Worm (Caenorhabditis elegans): ENCODE measurements around the gene F53F1.3.

F53F1.3 gene

ce11 chrV:13453334-13453733, 45.3 kb downstream of the F53F1.3 start, which contains the start of gene lurp-2:
Gene lurp-2, plus strand, starts transcription at chrV:13453634.
- no peak for TF ChIP-seq C04F5.9 (tag; optimal IDR thresholded peaks at IDR 0.05)

- TF ChIP-seq nhr-90 (tag; optimal IDR thresholded peaks at IDR 0.05; ENCODE audit: poor library complexity) (no peak), elt-2 (tag; optimal IDR thresholded peaks at IDR 0.05) (no peak), dsc-1 (tag; optimal IDR thresholded peaks at IDR 0.05) (no peak), tbx-2 (tag; optimal IDR thresholded peaks at IDR 0.05) (no peak), fos-1 (tag; optimal IDR thresholded peaks at IDR 0.05) (no peak), lin-35 (GFP tag; optimal IDR thresholded peaks at IDR 0.05) (no peak), mdl-1 (tag; optimal IDR thresholded peaks at IDR 0.05) (no peak), hpl-2 (GFP tag; optimal IDR thresholded peaks at IDR 0.05) (no peak), isw-1 (GFP tag; IDR thresholded peaks at IDR 0.05) (no peak), C16A3.4 (tag; optimal IDR thresholded peaks at IDR 0.05) (no peak), ceh-88 (GFP tag; IDR thresholded peaks at IDR 0.05) (no peak), nhr-28 (tag; optimal IDR thresholded peaks at IDR 0.05) (no peak), unc-98 (GFP tag; IDR thresholded peaks at IDR 0.05) (no peak), unc-130 (tag; optimal IDR thresholded peaks at IDR 0.05) (no peak), nhr-84 (tag; optimal IDR thresholded peaks at IDR 0.05) (no peak)
Measured at ce11 chrV:13455448-13455847, 47.4 kb downstream of the F53F1.3 start, which contains the start of gene lurp-3. Gene lurp-3, plus strand, starts transcription at chrV:13455748.

ce11 chrV:13457858-13458257, 49.8 kb downstream of the F53F1.3 start, which contains the start of gene F25H9.2:
Gene F25H9.2, plus strand, starts transcription at chrV:13458083.
- no peak for TF ChIP-seq nhr-11 (tag; optimal IDR thresholded peaks at IDR 0.05)
- TF ChIP-seq rnt-1 (tag; optimal IDR thresholded peaks at IDR 0.05): peak; percentile 29
- no peak for TF ChIP-seq mep-1 (tag; optimal IDR thresholded peaks at IDR 0.05)
- TF ChIP-seq aly-2 (tag; optimal IDR thresholded peaks at IDR 0.05): no peak
- no peak for TF ChIP-seq alr-1 (tag; optimal IDR thresholded peaks at IDR 0.05; ENCODE audit: borderline replicate concordance)
- TF ChIP-seq F16B12.6 (tag; optimal IDR thresholded peaks at IDR 0.05): peak; percentile 90
- TF ChIP-seq ztf-11 (tag; optimal IDR thresholded peaks at IDR 0.05): no peak
- TF ChIP-seq fos-1 (tag; optimal IDR thresholded peaks at IDR 0.05): no peak
- peak; percentile 26 to 59 for TF ChIP-seq lin-35 (GFP tag; optimal IDR thresholded peaks at IDR 0.05)
- TF ChIP-seq nhr-90 (tag; optimal IDR thresholded peaks at IDR 0.05; ENCODE audit: poor library complexity): no peak
- peak in 1 of 2 experiments; percentile 2 for TF ChIP-seq mdl-1 (tag; optimal IDR thresholded peaks at IDR 0.05)
- TF ChIP-seq nhr-12 (tag; optimal IDR thresholded peaks at IDR 0.05): no peak
- no peak for TF ChIP-seq nhr-84 (tag; optimal IDR thresholded peaks at IDR 0.05)
- TF ChIP-seq unc-130 (tag; optimal IDR thresholded peaks at IDR 0.05): peak; percentile 47
- TF ChIP-seq unc-98 (GFP tag; IDR thresholded peaks at IDR 0.05): no peak
- TF ChIP-seq sox-4 (tag; optimal IDR thresholded peaks at IDR 0.05): no peak
- TF ChIP-seq nhr-71 (tag; optimal IDR thresholded peaks at IDR 0.05): peak; percentile 25
- peak; percentile 46 for TF ChIP-seq C16A3.4 (tag; optimal IDR thresholded peaks at IDR 0.05)
- TF ChIP-seq sup-37 (GFP tag; optimal IDR thresholded peaks at IDR 0.05): no peak
- TF ChIP-seq efl-1 (optimal IDR thresholded peaks at IDR 0.05): peak; percentile 5 to 37
- TF ChIP-seq efl-1 (GFP tag; optimal IDR thresholded peaks at IDR 0.05 in 1 of 2): peak; percentile 36 to 43
- TF ChIP-seq dsc-1 (tag; optimal IDR thresholded peaks at IDR 0.05): no peak
- TF ChIP-seq snu-23 (GFP tag; optimal IDR thresholded peaks at IDR 0.05): peak; percentile 47
- TF ChIP-seq unc-62 (GFP tag; optimal IDR thresholded peaks at IDR 0.05): no peak
- peak; percentile 20 to 45 for TF ChIP-seq lsy-2 (tag; optimal IDR thresholded peaks at IDR 0.05)
- peak; percentile 26 for TF ChIP-seq blmp-1 (tag; optimal IDR thresholded peaks at IDR 0.05)
- no peak for TF ChIP-seq ceh-90 (tag; optimal IDR thresholded peaks at IDR 0.05)
- TF ChIP-seq lir-3 (tag; optimal IDR thresholded peaks at IDR 0.05; ENCODE audit: poor library complexity): no peak
- no peak for TF ChIP-seq ztf-4 (tag; optimal IDR thresholded peaks at IDR 0.05)
- no peak for TF ChIP-seq aha-1 (tag; optimal IDR thresholded peaks at IDR 0.05)
- no peak for TF ChIP-seq sptf-1 (tag; optimal IDR thresholded peaks at IDR 0.05)
- peak in 1 of 3 experiments; percentile 8 for TF ChIP-seq ceh-82 (tag; optimal IDR thresholded peaks at IDR 0.05)
- TF ChIP-seq efl-3 (GFP tag; optimal IDR thresholded peaks at IDR 0.05): no peak
- TF ChIP-seq dpl-1 (GFP tag; optimal IDR thresholded peaks at IDR 0.05): peak in 2 of 3 experiments; percentile 55 to 61
